Worm (Caenorhabditis elegans) whole organism, L4/young adult: ENCODE data around the gene nhr-141.

Experiments
- W03F9.2 ChIP-seq: fragments of 150-350 bp; optimal IDR thresholded peaks from 2 replicates; lab custom pipeline; 2014; ENCODE audit warnings: missing biosample characterization, missing genetic modification characterization
- dao-5 ChIP-seq: sonication (generic microtip); optimal IDR thresholded peaks from 2 replicates; lab custom pipeline; 2016; ENCODE audit warnings: missing genotype, missing genetic modification characterization, moderate library complexity, missing compliant biosample characterization
- him-1 ChIP-seq: sonication (generic microtip); optimal IDR thresholded peaks from 2 replicates; lab custom pipeline; 2016; ENCODE audit warnings: missing genotype, missing genetic modification reagents, missing genetic modification characterization, missing compliant biosample characterization

ce11 chrV:7426594-7426993 is 17.9 kb upstream of the nhr-141 start, which contains the start of gene srw-68:
- TF ChIP-seq dao-5 (tag; lab: Kevin White, UChicago): no peak
- TF ChIP-seq him-1 (tag; lab: Kevin White, UChicago): no peak
- TF ChIP-seq W03F9.2 (tag; lab: Kevin White, UChicago): no peak
